Worm (Caenorhabditis elegans) whole organism, L2 larva: ENCODE data around the gene rga-3.
"Not testable (repeated sequence)": the region's sequence is repeated elsewhere in the genome, so short reads cannot be mapped to it uniquely, and the experiment has no call there.

ENCODE experiments used
- C34F6.9 ChIP-seq: fragments of 150-350 bp; optimal IDR thresholded peaks from 2 replicates; lab custom pipeline; 2014; ENCODE audit warnings: missing biosample characterization, missing genetic modification characterization
- F13H6.1 ChIP-seq: sonication (generic microtip); optimal IDR thresholded peaks from 2 replicates; lab custom pipeline; 2016; ENCODE audit warnings: missing genetic modification characterization, missing compliant biosample characterization
- R02D3.7 ChIP-seq: fragments of 150-350 bp; optimal IDR thresholded peaks from 2 replicates; lab custom pipeline; 2014; ENCODE audit warnings: missing biosample characterization, missing genetic modification characterization
- aly-2 ChIP-seq: fragments of 150-350 bp; optimal IDR thresholded peaks from 2 replicates; lab custom pipeline; 2014; ENCODE audit warnings: missing biosample characterization, missing genetic modification characterization
- ama-1 ChIP-seq: fragments of 150-350 bp; optimal IDR thresholded peaks from 2 replicates; lab custom pipeline; 2018; ENCODE audit warnings: inconsistent platforms
- blmp-1 ChIP-seq: sonication (generic microtip); optimal IDR thresholded peaks from 2 replicates; lab custom pipeline; 2017; ENCODE audit warnings: missing genetic modification characterization, mild to moderate bottlenecking, missing compliant biosample characterization, antibody characterized with exemption, moderate library complexity; ENCODE audit not compliant: insufficient read depth
- ceh-82 ChIP-seq: fragments of 150-350 bp; optimal IDR thresholded peaks from 2 replicates; lab custom pipeline; 2014; ENCODE audit warnings: missing biosample characterization, missing genetic modification characterization
- crh-2 ChIP-seq: sonication (generic microtip); optimal IDR thresholded peaks from 2 replicates; lab custom pipeline; 2017; ENCODE audit warnings: missing biosample characterization, missing genetic modification characterization
- dmd-4 ChIP-seq: sonication (generic microtip); optimal IDR thresholded peaks from 2 replicates; lab custom pipeline; 2017; ENCODE audit warnings: missing biosample characterization, missing genetic modification characterization
- egl-27 ChIP-seq: sonication (generic microtip); optimal IDR thresholded peaks from 3 replicates; lab custom pipeline; 2017; ENCODE audit warnings: missing biosample characterization, missing genetic modification reagents, missing genetic modification characterization
- elt-1 ChIP-seq: fragments of 150-350 bp; optimal IDR thresholded peaks from 2 replicates; lab custom pipeline; 2014; ENCODE audit warnings: missing biosample characterization, missing genetic modification characterization
- elt-3 ChIP-seq: sonication (generic microtip); optimal IDR thresholded peaks from 2 replicates; lab custom pipeline; 2017; ENCODE audit warnings: missing biosample characterization, missing genetic modification characterization
- fos-1 ChIP-seq: fragments of 150-350 bp; optimal IDR thresholded peaks from 2 replicates; lab custom pipeline; 2014; ENCODE audit warnings: missing biosample characterization, missing genetic modification characterization
- lin-11 ChIP-seq: fragments of 150-350 bp; sonication (generic microtip); optimal IDR thresholded peaks from 2 replicates; lab custom pipeline; 2014; ENCODE audit warnings: missing biosample characterization, missing genetic modification characterization, inconsistent platforms, mixed read lengths
- lin-13 ChIP-seq: fragments of 150-350 bp; optimal IDR thresholded peaks from 2 replicates; lab custom pipeline; 2014; ENCODE audit warnings: missing biosample characterization, missing genetic modification reagents, missing genetic modification characterization
- lin-39 ChIP-seq: fragments of 150-350 bp; optimal IDR thresholded peaks from 2 replicates; lab custom pipeline; 2014; ENCODE audit warnings: missing biosample characterization, missing genetic modification reagents, missing genetic modification characterization
- lsy-2 ChIP-seq, 2 experiments: fragments of 150-350 bp in 1 of 2; sonication (generic microtip) in 1 of 2; optimal IDR thresholded peaks; 2 replicates each; lab custom pipeline; 2014 to 2017; ENCODE audit warnings: missing biosample characterization in 2 of 2, missing genetic modification characterization in 2 of 2
- mab-5 ChIP-seq: fragments of 150-350 bp; optimal IDR thresholded peaks from 2 replicates; lab custom pipeline; 2014; ENCODE audit warnings: missing biosample characterization, missing genetic modification characterization
- mbf-1 ChIP-seq: sonication (generic microtip); optimal IDR thresholded peaks from 2 replicates; lab custom pipeline; 2017; ENCODE audit warnings: missing biosample characterization, missing genetic modification characterization
- mdl-1 ChIP-seq, 2 experiments: fragments of 150-350 bp in 1 of 2; sonication (generic microtip) in 1 of 2; optimal IDR thresholded peaks; 2 replicates each; lab custom pipeline; 2017; ENCODE audit warnings: missing biosample characterization in 2 of 2, missing genetic modification characterization in 2 of 2
- nhr-10 ChIP-seq: sonication (generic microtip); optimal IDR thresholded peaks from 2 replicates; lab custom pipeline; 2017; ENCODE audit warnings: missing biosample characterization, missing genetic modification characterization
- nhr-11 ChIP-seq: fragments of 150-350 bp; optimal IDR thresholded peaks from 2 replicates; lab custom pipeline; 2014; ENCODE audit warnings: missing biosample characterization, missing genetic modification characterization
- nhr-12 ChIP-seq: fragments of 150-350 bp; optimal IDR thresholded peaks from 2 replicates; lab custom pipeline; 2014; ENCODE audit warnings: missing biosample characterization, missing genetic modification characterization
- nhr-129 ChIP-seq: fragments of 150-350 bp; optimal IDR thresholded peaks from 2 replicates; lab custom pipeline; 2014; ENCODE audit warnings: missing biosample characterization, missing genetic modification characterization
- nhr-21 ChIP-seq: fragments of 150-350 bp; optimal IDR thresholded peaks from 2 replicates; lab custom pipeline; 2014; ENCODE audit warnings: missing biosample characterization, missing genetic modification characterization
- nhr-23 ChIP-seq: fragments of 150-350 bp; optimal IDR thresholded peaks from 2 replicates; lab custom pipeline; 2014; ENCODE audit warnings: missing biosample characterization, missing genetic modification reagents, missing genetic modification characterization
- nhr-6 ChIP-seq: fragments of 150-350 bp; optimal IDR thresholded peaks from 2 replicates; lab custom pipeline; 2014; ENCODE audit warnings: missing biosample characterization, missing genetic modification characterization
- peb-1 ChIP-seq: fragments of 150-350 bp; optimal IDR thresholded peaks from 2 replicates; lab custom pipeline; 2014; ENCODE audit warnings: missing biosample characterization, missing genetic modification characterization
- sem-4 ChIP-seq: fragments of 150-350 bp; optimal IDR thresholded peaks from 2 replicates; lab custom pipeline; 2014; ENCODE audit warnings: missing biosample characterization, missing genetic modification reagents, missing genetic modification characterization
- skn-1 ChIP-seq: sonication (generic microtip); optimal IDR thresholded peaks from 2 replicates; lab custom pipeline; 2017; ENCODE audit warnings: missing biosample characterization, missing genetic modification characterization
- sma-3 ChIP-seq: sonication (generic microtip); optimal IDR thresholded peaks from 2 replicates; lab custom pipeline; 2016; ENCODE audit warnings: missing genetic modification reagents, missing genetic modification characterization, missing compliant biosample characterization
- sma-9 ChIP-seq, 2 experiments: fragments of 150-350 bp in 1 of 2; sonication (generic microtip) in 1 of 2; optimal IDR thresholded peaks; 2 replicates each; lab custom pipeline; 2014 to 2016; ENCODE audit warnings: missing genetic modification characterization in 2 of 2, mild to moderate bottlenecking in 1 of 2, missing biosample characterization in 1 of 2, missing compliant biosample characterization in 1 of 2, missing genetic modification reagents in 1 of 2, moderate library complexity in 1 of 2
- snpc-4 ChIP-seq: fragments of 150-350 bp; optimal IDR thresholded peaks from 2 replicates; lab custom pipeline; 2014; ENCODE audit warnings: missing biosample characterization, missing genetic modification characterization
- unc-62 ChIP-seq: fragments of 150-350 bp; optimal IDR thresholded peaks from 2 replicates; lab custom pipeline; 2014; ENCODE audit warnings: missing biosample characterization, missing genetic modification reagents, missing genetic modification characterization
- zag-1 ChIP-seq: fragments of 150-350 bp; optimal IDR thresholded peaks from 2 replicates; lab custom pipeline; 2014; ENCODE audit warnings: missing biosample characterization, missing genetic modification characterization
- ztf-1 ChIP-seq: fragments of 200-800 bp; sonication (Bioruptor generic); conservative IDR thresholded peaks from 2 replicates; pipeline ENCODE4 v1.3.6; 2022; ENCODE audit warnings: missing genetic modification characterization, missing compliant biosample characterization
- ztf-11 ChIP-seq: sonication (generic microtip); optimal IDR thresholded peaks from 2 replicates; lab custom pipeline; 2017; ENCODE audit warnings: missing biosample characterization, missing genetic modification characterization
- ztf-4 ChIP-seq: fragments of 150-350 bp; optimal IDR thresholded peaks from 2 replicates; lab custom pipeline; 2014; ENCODE audit warnings: missing biosample characterization, missing genetic modification characterization

rga-3 gene

ce11 chrV:5747519-5747918 is 29.8 kb downstream of the rga-3 start, which contains the start of gene acds-10:
Gene acds-10, plus strand, starts transcription at chrV:5747819.
- TF ChIP-seq nhr-129 (tag; lab: Kevin White, UChicago) (no peak), lin-13 (GFP tag; lab: Kevin White, UChicago) (no peak), zag-1 (tag; lab: Kevin White, UChicago) (no peak), mbf-1 (no peak), sma-9 (GFP tag; optimal IDR thresholded peaks at IDR 0.05; lab: Kevin White, UChicago) (no peak), sma-9 (tag; optimal IDR thresholded peaks at IDR 0.05; lab: Kevin White, UChicago) (no peak), ama-1 (lab: Kevin White, UChicago) (no peak), fos-1 (tag; lab: Kevin White, UChicago) (peak; percentile 6)
- TF ChIP-seq, all 48 proteins: peak for 1

- no peak for TF ChIP-seq ama-1 (lab: Kevin White, UChicago)
- TF ChIP-seq elt-3 (tag; lab: Kevin White, UChicago), result no peak
- TF ChIP-seq crh-2 (tag; lab: Kevin White, UChicago), result no peak
- no peak for TF ChIP-seq ztf-4 (tag; lab: Kevin White, UChicago)
- no peak for TF ChIP-seq sma-3 (GFP tag; lab: Kevin White, UChicago)
- no peak for TF ChIP-seq nhr-10 (tag; lab: Kevin White, UChicago)
- TF ChIP-seq unc-62 (GFP tag; lab: Kevin White, UChicago), result no peak
Measured at ce11 chrV:5753432-5753831, 35.7 kb downstream of the rga-3 start, which contains the start of gene pgph-1. Gene pgph-1, minus strand, starts transcription at chrV:5753532.

- not testable (repeated sequence) for TF ChIP-seq snpc-4 (tag; lab: Kevin White, UChicago); elt-3 (tag; lab: Kevin White, UChicago); unc-62 (GFP tag; lab: Kevin White, UChicago)
- TF ChIP-seq, all 48 proteins: peak for 0; not testable (repeated sequence) for 48
Measured at ce11 chrV:5755203-5755693, 37.6 kb downstream of the rga-3 start, which contains the start of gene K09H11.11. Gene K09H11.11, minus strand, starts transcription at chrV:5755253.

DNA sequence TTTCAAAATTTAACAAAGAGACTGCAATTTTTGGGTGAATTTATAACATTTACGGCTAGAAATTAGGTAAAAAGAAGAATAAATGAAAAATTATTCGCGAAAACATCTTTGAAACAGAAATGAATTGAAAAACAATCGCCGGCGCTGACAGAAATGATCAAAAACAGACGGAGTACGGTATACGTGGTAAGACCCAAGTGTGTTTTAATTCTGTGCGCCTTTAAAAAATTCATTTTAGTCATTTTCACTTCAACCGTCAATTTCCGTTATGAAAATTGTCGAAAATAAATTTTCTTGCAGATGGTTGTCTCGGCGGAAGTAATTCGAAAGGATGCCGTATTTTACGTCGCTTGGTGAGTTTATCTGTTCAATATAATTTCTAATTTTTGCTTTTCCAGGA is 38.5 kb downstream of the rga-3 start, which contains the start of gene C53A3.3:
C53A3.3 (plus strand) TSS at position 301 of the 400 bp plus-strand sequence.
- TF ChIP-seq nhr-6 (tag; lab: Kevin White, UChicago), result no peak
- TF ChIP-seq nhr-11, result no peak
- TF ChIP-seq nhr-129 (tag; lab: Kevin White, UChicago), result no peak
- no peak for TF ChIP-seq nhr-12
- no peak for TF ChIP-seq lin-11 (tag; lab: Kevin White, UChicago)
- no peak for TF ChIP-seq mdl-1 (tag; optimal IDR thresholded peaks at IDR 0.05; lab: Kevin White, UChicago)
- TF ChIP-seq zag-1 (tag; lab: Kevin White, UChicago), result no peak
- TF ChIP-seq elt-1, result no peak
- TF ChIP-seq sma-3 (GFP tag; lab: Kevin White, UChicago), result no peak
- TF ChIP-seq ceh-82 (tag; lab: Kevin White, UChicago), result no peak
- TF ChIP-seq lin-39 (tag; lab: Kevin White, UChicago), result no peak
- TF ChIP-seq ama-1 (lab: Kevin White, UChicago), result no peak
- TF ChIP-seq peb-1 (tag; lab: Kevin White, UChicago), result no peak

DNA sequence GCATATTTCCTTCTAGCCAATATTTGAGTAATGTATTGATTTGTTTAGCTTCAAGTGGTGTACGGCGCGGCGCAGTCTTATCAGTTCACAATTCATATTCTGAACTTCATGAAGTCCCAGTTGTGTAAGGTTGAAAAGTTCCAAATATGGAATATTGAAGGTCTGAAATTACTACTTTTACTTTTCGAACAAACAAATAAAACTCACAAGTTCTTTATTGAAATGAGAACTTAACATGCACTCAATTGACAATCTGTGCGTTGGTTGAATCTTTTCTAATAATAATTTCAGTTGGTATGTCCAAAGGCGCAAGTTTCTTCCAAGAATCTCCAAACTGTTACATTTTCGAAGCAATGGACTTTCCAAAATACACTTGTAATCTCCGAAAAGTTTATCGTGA is 41.1 kb downstream of the rga-3 start, which contains the start of gene C53A3.4:
C53A3.4 (minus strand) TSS at position 101 of the 400 bp plus-strand sequence.
- TF ChIP-seq snpc-4 (tag; lab: Kevin White, UChicago) (no peak), mab-5 (tag; lab: Kevin White, UChicago) (no peak), lsy-2 (tag; optimal IDR thresholded peaks at IDR 0.05; lab: Kevin White, UChicago) (no peak), nhr-23 (no peak), ztf-1 (GFP tag; lab: Robert Waterston, UW) (no peak), skn-1 (no peak), sma-9 (GFP tag; optimal IDR thresholded peaks at IDR 0.05; lab: Kevin White, UChicago) (no peak), sma-9 (tag; optimal IDR thresholded peaks at IDR 0.05; lab: Kevin White, UChicago) (no peak), sem-4 (tag; lab: Kevin White, UChicago) (no peak), mdl-1 (tag; optimal IDR thresholded peaks at IDR 0.05; lab: Kevin White, UChicago) (no peak)

DNA sequence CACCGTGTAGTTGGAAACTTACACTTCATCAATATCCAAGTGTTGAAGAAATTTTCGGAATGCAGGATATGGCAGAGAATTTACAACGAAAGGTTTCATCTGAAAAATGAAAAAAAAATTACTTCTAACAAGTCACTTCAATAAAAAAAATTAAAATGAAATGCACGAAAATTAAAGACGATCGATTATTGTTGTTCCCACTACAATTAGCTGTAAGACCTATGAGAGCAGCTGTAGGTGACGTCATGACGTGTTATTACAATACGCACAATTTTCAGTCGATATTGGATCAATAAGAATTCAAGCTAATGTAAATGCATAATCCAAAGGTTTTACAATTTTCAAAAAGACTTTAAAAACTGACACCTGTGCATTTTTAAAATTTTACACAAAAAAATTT is 42.4 kb downstream of the rga-3 start, which contains the start of gene C53A3.1:
C53A3.1 (minus strand) TSS at position 101 of the 400 bp plus-strand sequence.
- no peak for TF ChIP-seq egl-27
- TF ChIP-seq nhr-10 (tag; lab: Kevin White, UChicago), result no peak
- no peak for TF ChIP-seq peb-1 (tag; lab: Kevin White, UChicago)
- TF ChIP-seq ama-1 (lab: Kevin White, UChicago), result no peak
- TF ChIP-seq unc-62 (GFP tag; lab: Kevin White, UChicago), result no peak
- TF ChIP-seq ztf-11, result no peak
- no peak for TF ChIP-seq F13H6.1 (tag; lab: Kevin White, UChicago)
- TF ChIP-seq R02D3.7, result no peak
- no peak for TF ChIP-seq blmp-1 (tag; lab: Kevin White, UChicago)
- no peak for TF ChIP-seq nhr-21 (tag; lab: Kevin White, UChicago)
- TF ChIP-seq ztf-1 (GFP tag; lab: Robert Waterston, UW), result no peak
- no peak for TF ChIP-seq aly-2 (tag; lab: Kevin White, UChicago)
- TF ChIP-seq lin-13 (GFP tag; lab: Kevin White, UChicago), result no peak
- no peak for TF ChIP-seq fos-1 (tag; lab: Kevin White, UChicago)
- no peak for TF ChIP-seq sem-4 (tag; lab: Kevin White, UChicago)
- no peak for TF ChIP-seq skn-1
- no peak for TF ChIP-seq elt-3 (tag; lab: Kevin White, UChicago)
- no peak for TF ChIP-seq dmd-4 (tag; lab: Kevin White, UChicago)
- no peak for TF ChIP-seq crh-2 (tag; lab: Kevin White, UChicago)
- no peak for TF ChIP-seq C34F6.9 (tag; lab: Kevin White, UChicago)
